Fruit fly (Drosophila melanogaster) whole organism, embryonic: ENCODE data around the gene Ppox.

Source experiments
- Antp ChIP-seq: fragments of 200-800 bp; sonication (Bioruptor generic); optimal IDR thresholded peaks from 3 replicates; lab custom pipeline; 2016; ENCODE audit warnings: missing biosample characterization, missing genetic modification characterization
- CG10321 ChIP-seq: fragments of 200-800 bp; sonication (Bioruptor generic); IDR thresholded peaks from 2 replicates; pipeline ENCODE4 v1.3.6; 2022; ENCODE audit warnings: missing biosample characterization, missing genetic modification characterization
- CG11093 ChIP-seq: fragments of 200-800 bp; sonication (Bioruptor generic); IDR thresholded peaks from 3 replicates; pipeline ENCODE4 v1.3.6; 2022; ENCODE audit warnings: missing biosample characterization, missing genetic modification characterization
- CG11398 ChIP-seq: fragments of 200-800 bp; sonication (Bioruptor generic); optimal IDR thresholded peaks from 2 replicates; lab custom pipeline; 2016; ENCODE audit warnings: missing biosample characterization, missing genetic modification characterization
- CG11723 ChIP-seq: fragments of 200-800 bp; sonication (Bioruptor generic); optimal IDR thresholded peaks from 2 replicates; lab custom pipeline; 2017; ENCODE audit warnings: missing biosample characterization, mild to moderate bottlenecking, missing genetic modification characterization
- CG12769 ChIP-seq: fragments of 200-800 bp; sonication (Bioruptor generic); optimal IDR thresholded peaks from 2 replicates; lab custom pipeline; 2019; ENCODE audit warnings: missing biosample characterization, mild to moderate bottlenecking, missing genetic modification characterization, moderate library complexity
- CG15479 ChIP-seq: fragments of 200-800 bp; sonication (Bioruptor generic); optimal IDR thresholded peaks from 3 replicates; lab custom pipeline; 2019; ENCODE audit warnings: missing biosample characterization, mild to moderate bottlenecking, missing genetic modification characterization, moderate library complexity
- CG2202 ChIP-seq: fragments of 200-800 bp; sonication (Bioruptor generic); optimal IDR thresholded peaks from 2 replicates; lab custom pipeline; 2018; ENCODE audit warnings: missing biosample characterization, mild to moderate bottlenecking, missing genetic modification characterization
- CG30431 ChIP-seq: fragments of 200-800 bp; sonication (Bioruptor generic); optimal IDR thresholded peaks from 2 replicates; lab custom pipeline; 2017; ENCODE audit warnings: missing biosample characterization, missing genetic modification characterization
- CG3065 ChIP-seq: fragments of 200-800 bp; sonication (Bioruptor generic); optimal IDR thresholded peaks from 2 replicates; lab custom pipeline; 2016; ENCODE audit warnings: missing biosample characterization, missing genetic modification characterization
- CG3163 ChIP-seq: fragments of 200-800 bp; sonication (Bioruptor generic); optimal IDR thresholded peaks from 3 replicates; lab custom pipeline; 2016; ENCODE audit warnings: missing biosample characterization, missing genetic modification characterization
- CG42726 ChIP-seq: fragments of 200-800 bp; sonication (Bioruptor generic); IDR thresholded peaks from 2 replicates; pipeline ENCODE4 v1.3.6; 2022; ENCODE audit warnings: missing biosample characterization, missing genetic modification characterization; ENCODE audit not compliant: partially characterized antibody
- CG4282 ChIP-seq: fragments of 200-800 bp; sonication (Bioruptor generic); optimal IDR thresholded peaks from 2 replicates; lab custom pipeline; 2016; ENCODE audit warnings: missing biosample characterization, missing genetic modification characterization
- CG4360 ChIP-seq: fragments of 200-800 bp; sonication (Bioruptor generic); IDR thresholded peaks from 2 replicates; pipeline ENCODE4 v1.3.6; 2022; ENCODE audit warnings: missing biosample characterization, missing genetic modification characterization
- CG4424 ChIP-seq: fragments of 200-800 bp; sonication (Bioruptor generic); optimal IDR thresholded peaks from 3 replicates; lab custom pipeline; 2016; ENCODE audit warnings: missing biosample characterization, missing genetic modification characterization
- CG6254 ChIP-seq: fragments of 200-800 bp; sonication (Bioruptor generic); optimal IDR thresholded peaks from 3 replicates; lab custom pipeline; 2017; ENCODE audit warnings: mild to moderate bottlenecking, missing biosample characterization, missing genetic modification reagents, missing genetic modification characterization
- CG7357 ChIP-seq: fragments of 200-800 bp; sonication (Bioruptor generic); IDR thresholded peaks from 3 replicates; pipeline ENCODE4 v1.3.6; 2022; ENCODE audit warnings: missing biosample characterization, missing genetic modification characterization
- CG9215 ChIP-seq: fragments of 200-800 bp; sonication (Bioruptor generic); IDR thresholded peaks from 2 replicates; pipeline ENCODE4 v1.3.6; 2022; ENCODE audit warnings: missing biosample characterization, missing genetic modification characterization
- CG9817 ChIP-seq: fragments of 200-800 bp; sonication (Bioruptor generic); optimal IDR thresholded peaks from 2 replicates; lab custom pipeline; 2018; ENCODE audit warnings: missing biosample characterization, mild to moderate bottlenecking, missing genetic modification characterization, moderate library complexity
- CTCF ChIP-seq: fragments of 200-800 bp; sonication (Bioruptor generic); optimal IDR thresholded peaks from 2 replicates; lab custom pipeline; 2017; ENCODE audit warnings: missing biosample characterization, mild to moderate bottlenecking, missing genetic modification characterization, moderate library complexity
- Camta ChIP-seq: fragments of 200-800 bp; sonication (Bioruptor generic); optimal IDR thresholded peaks from 2 replicates; lab custom pipeline; 2016; ENCODE audit warnings: missing biosample characterization, missing genetic modification characterization
- Dbx ChIP-seq: fragments of 200-800 bp; sonication (Bioruptor generic); IDR thresholded peaks from 3 replicates; pipeline ENCODE4 v1.3.6; 2022; ENCODE audit warnings: missing biosample characterization, missing genetic modification characterization
- Dek ChIP-seq: fragments of 200-800 bp; sonication (Bioruptor generic); optimal IDR thresholded peaks from 3 replicates; lab custom pipeline; 2019; ENCODE audit warnings: missing biosample characterization, mild to moderate bottlenecking, missing genetic modification characterization, moderate library complexity
- Dfd ChIP-seq, 2 experiments: fragments of >200 bp; optimal IDR thresholded peaks; 2 replicates each; lab custom pipeline; 2017; ENCODE audit warnings: missing biosample characterization in 2 of 2, missing genetic modification characterization in 2 of 2
- Dip3 ChIP-seq: fragments of 200-800 bp; sonication (Bioruptor generic); optimal IDR thresholded peaks from 3 replicates; lab custom pipeline; 2016; ENCODE audit warnings: missing biosample characterization, missing genetic modification characterization
- Hsf ChIP-seq: fragments of 200-800 bp; sonication (Bioruptor generic); optimal IDR thresholded peaks from 3 replicates; lab custom pipeline; 2016; ENCODE audit warnings: missing biosample characterization, missing genetic modification characterization
- NFAT ChIP-seq: fragments of 200-800 bp; sonication (Bioruptor generic); IDR thresholded peaks from 2 replicates; pipeline ENCODE4 v1.3.6; 2022; ENCODE audit warnings: missing biosample characterization, missing genetic modification characterization
- Nf-YB ChIP-seq: fragments of 200-800 bp; sonication (Bioruptor generic); optimal IDR thresholded peaks from 3 replicates; lab custom pipeline; 2019; ENCODE audit warnings: missing biosample characterization, mild to moderate bottlenecking, missing genetic modification characterization, moderate library complexity
- NfI ChIP-seq: fragments of 200-800 bp; sonication (Bioruptor generic); optimal IDR thresholded peaks from 3 replicates; lab custom pipeline; 2018; ENCODE audit warnings: missing biosample characterization, mild to moderate bottlenecking, missing genetic modification characterization, moderate library complexity
- Spps ChIP-seq: fragments of 200-800 bp; sonication (Bioruptor generic); optimal IDR thresholded peaks from 2 replicates; lab custom pipeline; 2018; ENCODE audit warnings: missing biosample characterization, mild to moderate bottlenecking, missing genetic modification characterization
- Usf ChIP-seq: fragments of 200-800 bp; sonication (Bioruptor generic); optimal IDR thresholded peaks from 2 replicates; lab custom pipeline; 2017; ENCODE audit warnings: missing genotype, missing biosample characterization, missing genetic modification characterization
- ac ChIP-seq: fragments of 200-800 bp; sonication (Bioruptor generic); optimal IDR thresholded peaks from 3 replicates; lab custom pipeline; 2017; ENCODE audit warnings: missing biosample characterization, mild to moderate bottlenecking, missing genetic modification characterization
- cas ChIP-seq: fragments of 200-800 bp; sonication (Bioruptor generic); IDR thresholded peaks from 2 replicates; pipeline ENCODE4 v1.3.6; 2022; ENCODE audit warnings: missing biosample characterization, missing genetic modification characterization
- chinmo ChIP-seq: fragments of 200-800 bp; sonication (Bioruptor generic); IDR thresholded peaks from 4 replicates; pipeline ENCODE4 v1.3.6; 2022; ENCODE audit warnings: missing biosample characterization, missing genetic modification characterization; ENCODE audit not compliant: partially characterized antibody
- dimm ChIP-seq: fragments of 200-800 bp; sonication (Bioruptor generic); IDR thresholded peaks from 2 replicates; pipeline ENCODE4 v1.3.6; 2022; ENCODE audit warnings: missing biosample characterization, missing genetic modification characterization
- disco-r ChIP-seq: fragments of 200-800 bp; sonication (Bioruptor generic); optimal IDR thresholded peaks from 2 replicates; lab custom pipeline; 2016; ENCODE audit warnings: missing biosample characterization, missing genetic modification characterization
- dm ChIP-seq: fragments of 200-800 bp; sonication (Bioruptor generic); optimal IDR thresholded peaks from 3 replicates; lab custom pipeline; 2016; ENCODE audit warnings: missing biosample characterization, missing genetic modification characterization
- emc ChIP-seq: fragments of 200-800 bp; sonication (Bioruptor generic); optimal IDR thresholded peaks from 2 replicates; lab custom pipeline; 2016; ENCODE audit warnings: missing biosample characterization, missing genetic modification characterization
- gce ChIP-seq: fragments of 200-800 bp; sonication (Bioruptor generic); IDR thresholded peaks from 3 replicates; pipeline ENCODE4 v1.3.6; 2022; ENCODE audit warnings: missing biosample characterization, missing genetic modification characterization
- grau ChIP-seq: fragments of 200-800 bp; optimal IDR thresholded peaks from 3 replicates; lab custom pipeline; 2019; ENCODE audit warnings: missing biosample characterization, mild to moderate bottlenecking, missing genetic modification characterization, moderate library complexity
- lbe ChIP-seq: fragments of 200-800 bp; sonication (Bioruptor generic); optimal IDR thresholded peaks from 2 replicates; lab custom pipeline; 2016; ENCODE audit warnings: missing biosample characterization, mild to moderate bottlenecking, missing genetic modification characterization
- lmd ChIP-seq: fragments of 200-800 bp; sonication (Bioruptor generic); IDR thresholded peaks from 2 replicates; pipeline ENCODE4 v1.3.6; 2022; ENCODE audit warnings: missing biosample characterization, missing genetic modification characterization
- luna ChIP-seq: fragments of 200-800 bp; sonication (Bioruptor generic); optimal IDR thresholded peaks from 2 replicates; lab custom pipeline; 2016; ENCODE audit warnings: missing biosample characterization, missing genetic modification characterization
- nau ChIP-seq: fragments of 200-800 bp; sonication (Bioruptor generic); optimal IDR thresholded peaks from 3 replicates; lab custom pipeline; 2017; ENCODE audit warnings: missing biosample characterization, mild to moderate bottlenecking, missing genetic modification characterization, missing genetic modification reagents
- pita ChIP-seq: fragments of 200-800 bp; sonication (Bioruptor generic); optimal IDR thresholded peaks from 2 replicates; lab custom pipeline; 2017; ENCODE audit warnings: missing biosample characterization, mild to moderate bottlenecking, missing genetic modification characterization
- prd ChIP-seq, 3 experiments: fragments of >200 bp in 2 of 3; fragments of 200-800 bp in 1 of 3; sonication (Bioruptor generic) in 1 of 3; optimal IDR thresholded peaks in 2 of 3; IDR thresholded peaks in 1 of 3; 2 replicates in 2 of 3; 3 replicates in 1 of 3; pipeline versions ENCODE4 v1.3.6 to Lab custom; 2017 to 2022; ENCODE audit warnings: missing biosample characterization in 1 of 3, missing genetic modification characterization in 1 of 3
- sisA ChIP-seq: fragments of 200-800 bp; sonication (Bioruptor generic); IDR thresholded peaks from 2 replicates; pipeline ENCODE4 v1.3.6; 2022; ENCODE audit warnings: missing biosample characterization, missing genetic modification characterization
- tgo ChIP-seq: fragments of 200-800 bp; sonication (Bioruptor generic); IDR thresholded peaks from 3 replicates; pipeline ENCODE4 v1.3.6; 2022; ENCODE audit warnings: missing biosample characterization, missing genetic modification characterization
- tup ChIP-seq: fragments of 200-800 bp; sonication (Bioruptor generic); optimal IDR thresholded peaks from 2 replicates; lab custom pipeline; 2016; ENCODE audit warnings: missing biosample characterization, mild to moderate bottlenecking, missing genetic modification characterization, moderate library complexity
- wdn ChIP-seq: fragments of 200-800 bp; sonication (Bioruptor generic); IDR thresholded peaks from 2 replicates; pipeline ENCODE4 v1.3.6; 2022; ENCODE audit warnings: missing biosample characterization, missing genetic modification characterization

The Ppox gene

dm6 chr3R:24654770-24655322 lies 6.8 kb downstream of the Ppox start, which contains the start of the genes CG31125 and CG6695 (continued):
- no peak for TF ChIP-seq cas (GFP tag; lab: Robert Waterston, UW)
- TF ChIP-seq CG12769, result no peak
- TF ChIP-seq ac (GFP tag; lab: Kevin White, UChicago), result no peak
- TF ChIP-seq CG11093 (GFP tag; lab: Robert Waterston, UW), result no peak
- peak; percentile 77; the same call in 1 of the 4 replicates for TF ChIP-seq chinmo (GFP tag; lab: Robert Waterston, UW)
- TF ChIP-seq CG9215 (GFP tag; lab: Robert Waterston, UW), result peak; percentile 36; the same call in 1 of the 2 replicates
- 0 out of 2 replicates have a peak, but pooled peaks have one; percentile 38 for TF ChIP-seq CG42726
- no peak for TF ChIP-seq CG2202
- TF ChIP-seq dimm, result no peak
- TF ChIP-seq Nf-YB, result no peak
- TF ChIP-seq CG10321, result no peak
- TF ChIP-seq lmd (GFP tag; lab: Robert Waterston, UW), result peak; percentile 43; the same call in 1 of the 2 replicates
- no peak for TF ChIP-seq pita (GFP tag; lab: Kevin White, UChicago)
- peak; percentile 62 for TF ChIP-seq Camta (GFP tag; lab: Kevin White, UChicago)
- peak; percentile 5 for TF ChIP-seq NfI
- no peak for TF ChIP-seq Spps
- TF ChIP-seq CTCF (GFP tag; lab: Kevin White, UChicago), result no peak
- no peak; the same call in 2 of the 3 replicates for TF ChIP-seq tgo (GFP tag; lab: Robert Waterston, UW)
- no peak for TF ChIP-seq CG7357 (GFP tag; lab: Robert Waterston, UW)
- peak; percentile 68 for TF ChIP-seq dm
- TF ChIP-seq emc, result no peak
- no peak for TF ChIP-seq Dfd (GFP tag; optimal IDR thresholded peaks at IDR 0.05; lab: Kevin White, UChicago)
- TF ChIP-seq tup (GFP tag; lab: Kevin White, UChicago), result no peak
- TF ChIP-seq CG4360 (GFP tag; lab: Robert Waterston, UW), result no peak
- peak; percentile 42 for TF ChIP-seq CG9817 (tag; lab: Kevin White, UChicago)
- TF ChIP-seq luna (GFP tag; lab: Kevin White, UChicago), result peak; percentile 71
- peak; percentile 59 for TF ChIP-seq CG3163 (GFP tag; lab: Kevin White, UChicago)
- TF ChIP-seq CG30431 (GFP tag; lab: Kevin White, UChicago), result no peak
- no peak for TF ChIP-seq wdn (GFP tag; lab: Robert Waterston, UW)
- no peak for TF ChIP-seq Usf (GFP tag; lab: Kevin White, UChicago)
- peak; percentile 60 for TF ChIP-seq Dip3 (GFP tag; lab: Kevin White, UChicago)
- TF ChIP-seq CG3065 (GFP tag; lab: Kevin White, UChicago), result no peak
- no peak for TF ChIP-seq CG11398 (GFP tag; lab: Kevin White, UChicago)
- peak; percentile 61; the same call in 2 of the 3 replicates for TF ChIP-seq Dbx (GFP tag; lab: Robert Waterston, UW)
- TF ChIP-seq CG4424 (GFP tag; lab: Kevin White, UChicago), result peak; percentile 24
- TF ChIP-seq sisA (GFP tag; lab: Robert Waterston, UW), result peak; percentile 22; the same call in 1 of the 2 replicates
- TF ChIP-seq CG4282 (GFP tag; lab: Kevin White, UChicago), result peak; percentile 27
- no peak for TF ChIP-seq prd (optimal IDR thresholded peaks at IDR 0.05; lab: Kevin White, UChicago)
- TF ChIP-seq prd (GFP tag; IDR thresholded peaks at IDR 0.05; lab: Robert Waterston, UW), result peak; percentile 53; the same call in 1 of the 3 replicates
- no peak for TF ChIP-seq CG6254 (GFP tag; lab: Kevin White, UChicago)
- TF ChIP-seq gce (GFP tag; lab: Robert Waterston, UW), result no peak
- peak; percentile 63; the same call in 1 of the 2 replicates for TF ChIP-seq NFAT (GFP tag; lab: Robert Waterston, UW)
- no peak for TF ChIP-seq CG15479 (GFP tag; lab: Kevin White, UChicago)
- TF ChIP-seq CG11723 (GFP tag; lab: Kevin White, UChicago), result no peak
- peak; percentile 47 for TF ChIP-seq grau (tag; lab: Kevin White, UChicago)
- TF ChIP-seq Hsf (GFP tag; lab: Kevin White, UChicago), result peak; percentile 49
- TF ChIP-seq disco-r (GFP tag; lab: Kevin White, UChicago), result no peak
- peak; percentile 18 for TF ChIP-seq Dek (tag; lab: Kevin White, UChicago)
- TF ChIP-seq Antp (GFP tag; lab: Kevin White, UChicago), result peak; percentile 67
- TF ChIP-seq nau (GFP tag; lab: Kevin White, UChicago), result no peak
- TF ChIP-seq lbe (GFP tag; lab: Kevin White, UChicago), result no peak
